Worm (Caenorhabditis elegans): ENCODE measurements around the gene F59B10.6.

Gene F59B10.6

DNA sequence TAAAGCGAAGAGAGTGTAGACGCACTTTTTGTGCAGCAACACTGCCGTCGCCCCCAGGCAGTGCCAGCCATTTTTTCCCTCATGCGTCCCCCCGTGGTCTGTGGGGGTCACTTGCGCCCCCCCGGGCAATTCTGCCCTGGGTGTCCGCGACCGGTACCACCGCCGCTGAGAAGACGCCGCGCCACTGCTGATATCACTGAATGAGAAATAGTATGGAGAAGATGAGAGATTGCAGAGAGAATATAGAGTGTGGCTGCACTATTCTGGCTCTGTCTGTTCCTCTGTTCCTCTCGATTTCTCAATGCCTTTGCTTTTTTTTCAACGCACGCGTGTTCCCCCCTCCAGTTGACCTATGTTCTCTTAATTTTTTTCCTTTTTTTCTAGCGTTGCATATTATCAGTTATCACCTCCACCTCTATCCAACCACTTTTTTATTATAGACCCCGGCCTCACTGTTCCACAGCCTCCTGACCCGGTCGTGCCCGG is 3.4 kb upstream of the F59B10.6 start, which contains the start of gene mab-10 (continued):
- TF ChIP-seq aly-2 (tag; optimal IDR thresholded peaks at IDR 0.05) (no peak), mep-1 (tag; optimal IDR thresholded peaks at IDR 0.05) (peak; percentile 64), ctbp-1 (GFP tag; IDR thresholded peaks at IDR 0.05) (0 out of 2 replicates have a peak, but pooled peaks have one; percentile 41), F37D6.2 (tag; optimal IDR thresholded peaks at IDR 0.05) (peak; percentile 17), madf-9 (GFP tag; conservative IDR thresholded peaks at IDR 0.05) (no peak), zip-2 (tag; optimal IDR thresholded peaks at IDR 0.05) (no peak), dmd-9 (GFP tag; IDR thresholded peaks at IDR 0.05) (no peak), skn-1 (tag; optimal IDR thresholded peaks at IDR 0.05) (no peak), F49E8.2 (tag; optimal IDR thresholded peaks at IDR 0.05; ENCODE audit: borderline replicate concordance) (no peak), D1046.2 (GFP tag; IDR thresholded peaks at IDR 0.05) (no peak), ZK546.5 (tag; optimal IDR thresholded peaks at IDR 0.05) (no peak), lsy-2 (tag; optimal IDR thresholded peaks at IDR 0.05) (peak in 1 of 2 experiments; percentile 53), egl-43 (GFP tag; IDR thresholded peaks at IDR 0.05) (no peak), daf-19 (GFP tag; conservative IDR thresholded peaks at IDR 0.05) (no peak), egl-27 (tag; optimal IDR thresholded peaks at IDR 0.05) (no peak), F44E2.7 (GFP tag; IDR thresholded peaks at IDR 0.05) (0 out of 2 replicates have a peak, but pooled peaks have one; percentile 19), nhr-102 (tag; optimal IDR thresholded peaks at IDR 0.05) (peak; percentile 17), php-3 (GFP tag; IDR thresholded peaks at IDR 0.05) (peak; percentile 71; the same call in 1 of the 2 replicates), Y75B8A.6 (GFP tag; IDR thresholded peaks at IDR 0.05) (no peak), zfp-3 (GFP tag; conservative IDR thresholded peaks at IDR 0.05) (no peak), Y5F2A.4 (GFP tag; optimal IDR thresholded peaks at IDR 0.05) (no peak), F26F4.8 (GFP tag; conservative IDR thresholded peaks at IDR 0.05) (no peak), snpc-1.2 (GFP tag; IDR thresholded peaks at IDR 0.05) (no peak), ZK337.2 (GFP tag; IDR thresholded peaks at IDR 0.05) (no peak), mdt-29 (GFP tag; IDR thresholded peaks at IDR 0.05) (no peak), ceh-20 (GFP tag; IDR thresholded peaks at IDR 0.05) (peak; percentile 46; the same call in 1 of the 2 replicates), cey-2 (tag; optimal IDR thresholded peaks at IDR 0.05; ENCODE audit: borderline replicate concordance, insufficient read depth) (no peak), pha-4 (GFP tag; IDR thresholded peaks at IDR 0.05) (peak; percentile 17; the same call in 1 of the 2 replicates), pha-4 (tag; optimal IDR thresholded peaks at IDR 0.05) (peak; percentile 49), nhr-28 (tag; optimal IDR thresholded peaks at IDR 0.05) (peak; percentile 64), jun-1 (tag; optimal IDR thresholded peaks at IDR 0.05) (no peak), spr-3 (GFP tag; optimal IDR thresholded peaks at IDR 0.05) (no peak), nhr-11 (tag; optimal IDR thresholded peaks at IDR 0.05) (peak; percentile 37), hlh-11 (tag; optimal IDR thresholded peaks at IDR 0.05) (peak; percentile 90), T26A8.4 (GFP tag; IDR thresholded peaks at IDR 0.05) (0 out of 2 replicates have a peak, but pooled peaks have one; percentile 47)

DNA sequence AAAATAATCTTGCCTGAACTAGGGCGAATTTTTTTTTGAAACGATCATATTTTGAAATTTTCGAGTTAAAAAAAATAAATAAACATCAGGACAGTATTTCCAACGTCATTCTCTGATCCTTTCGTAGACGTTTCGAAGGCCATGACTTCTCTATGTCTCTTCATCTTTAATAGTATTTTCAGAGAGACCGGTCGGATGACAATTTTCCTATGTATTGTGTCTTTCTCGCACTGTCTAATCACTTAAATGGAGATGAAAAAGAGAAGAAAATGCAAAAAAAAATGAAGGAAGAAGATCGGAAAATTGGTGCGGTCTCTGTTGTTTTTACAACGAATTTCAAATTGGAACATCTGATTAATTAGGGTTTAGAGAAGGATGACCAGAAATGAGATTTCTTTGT is 860 bp upstream of the F59B10.6 start:
- TF ChIP-seq Y105C5A.15 (GFP tag; IDR thresholded peaks at IDR 0.05) (no peak), dmd-6 (GFP tag; IDR thresholded peaks at IDR 0.05) (no peak), dve-1 (tag; optimal IDR thresholded peaks at IDR 0.05; ENCODE audit: insufficient read depth) (peak; percentile 26), hlh-11 (tag; optimal IDR thresholded peaks at IDR 0.05) (peak; percentile 50), unc-62 (GFP tag; optimal IDR thresholded peaks at IDR 0.05 in 1 of 2) (peak in 1 of 2 experiments; percentile 31), unc-62 (tag; optimal IDR thresholded peaks at IDR 0.05) (no peak), mdl-1 (tag; optimal IDR thresholded peaks at IDR 0.05) (peak in 1 of 2 experiments; percentile 6), hlh-30 (tag; optimal IDR thresholded peaks at IDR 0.05; ENCODE audit: insufficient read depth) (peak; percentile 38), snpc-1.2 (GFP tag; IDR thresholded peaks at IDR 0.05) (no peak), mep-1 (tag; optimal IDR thresholded peaks at IDR 0.05) (peak; percentile 41), nhr-28 (tag; optimal IDR thresholded peaks at IDR 0.05) (peak; percentile 53)

Data from whole organism, L4 larva.